Worm (Caenorhabditis elegans): ENCODE results near the gene natc-1.
A peak's percentile ranks its signal among the peaks of the same experiment; 100 is the strongest.
"Not testable (repeated sequence)": the region's sequence is repeated elsewhere in the genome, so short reads cannot be mapped to it uniquely, and the experiment has no call there.

The natc-1 gene

DNA sequence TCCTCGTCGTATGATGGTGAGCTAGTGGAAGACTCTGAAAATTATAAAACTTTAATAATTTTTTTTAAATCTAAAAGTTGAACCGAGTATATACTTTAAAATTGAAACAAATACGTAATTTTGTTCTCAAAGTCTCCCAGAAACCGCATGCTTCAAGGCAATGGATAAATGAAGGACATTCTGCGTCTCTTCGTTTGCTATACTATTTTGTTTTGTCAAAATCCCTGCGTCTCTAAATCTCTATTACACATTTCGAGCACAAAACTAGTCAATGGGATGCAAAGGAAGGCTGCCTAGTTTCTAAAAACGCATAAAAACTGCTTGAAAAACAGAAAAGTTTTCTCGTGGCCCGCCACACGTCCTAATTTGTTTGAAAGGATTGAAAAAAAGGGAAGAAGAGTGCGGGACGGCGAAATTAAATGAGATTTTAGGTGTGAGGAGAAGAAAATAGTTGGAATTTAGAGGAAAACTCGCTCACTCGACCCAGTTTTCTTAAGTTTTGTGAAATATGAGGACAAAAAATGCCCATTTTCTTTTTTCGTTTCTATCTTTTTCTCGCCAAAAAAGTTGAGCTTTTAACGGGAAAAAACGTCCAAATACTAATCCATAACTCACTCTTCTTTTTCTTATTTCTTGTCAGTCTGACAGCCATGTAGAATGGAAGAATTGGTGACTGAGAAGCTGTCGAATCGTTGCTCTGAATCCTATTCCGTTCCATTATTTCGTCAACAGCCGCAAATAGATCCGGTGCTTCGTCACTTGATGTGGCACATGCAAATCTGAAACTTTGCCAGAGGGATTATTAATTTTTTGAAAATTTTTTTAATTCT lies 33.4 kb upstream of the natc-1 start:
- TF ChIP-seq hmg-1.2 (GFP tag; IDR thresholded peaks at IDR 0.05) = peak; percentile 96
- no peak for TF ChIP-seq mel-28 (tag; optimal IDR thresholded peaks at IDR 0.05; ENCODE audit: borderline replicate concordance)

DNA sequence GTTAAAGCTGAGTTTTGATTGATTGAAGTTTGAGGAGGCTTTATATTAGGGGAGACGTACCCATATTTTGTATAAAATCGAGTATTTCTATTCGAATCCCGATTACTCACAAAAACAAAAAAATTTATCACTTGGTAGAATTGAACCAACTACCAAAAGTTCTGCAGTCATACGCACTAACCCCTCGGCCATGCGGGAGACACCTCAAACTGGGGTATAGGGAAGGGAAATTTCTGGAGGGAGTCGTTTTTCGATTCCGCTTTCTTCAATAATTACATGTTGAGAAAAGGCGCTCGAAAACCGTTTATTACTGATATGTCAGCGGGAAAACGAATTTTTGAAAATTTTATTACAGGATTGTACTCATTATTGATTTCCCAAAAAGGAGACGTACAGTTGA lies 30.9 kb upstream of the natc-1 start:
- TF ChIP-seq rpc-1 (optimal IDR thresholded peaks at IDR 0.05) (peak; percentile 20), rpc-1 (tag; optimal IDR thresholded peaks at IDR 0.05) (peak; percentile 51), B0261.1 (tag; optimal IDR thresholded peaks at IDR 0.05) (peak; percentile 52), tbp1 (GFP tag; optimal IDR thresholded peaks at IDR 0.05) (peak; percentile 83), nfyb-1 (GFP tag; IDR thresholded peaks at IDR 0.05) (peak; percentile 63; the same call in 1 of the 2 replicates), egl-44 (GFP tag; IDR thresholded peaks at IDR 0.05) (peak; percentile 35; the same call in 1 of the 2 replicates), pbrm-1 (GFP tag; IDR thresholded peaks at IDR 0.05) (0 out of 2 replicates have a peak, but pooled peaks have one; percentile 26), lin-26 (GFP tag; IDR thresholded peaks at IDR 0.05) (peak; percentile 71), madf-6 (GFP tag; IDR thresholded peaks at IDR 0.05) (peak; percentile 62), hmg-1.2 (GFP tag; IDR thresholded peaks at IDR 0.05) (peak; percentile 48), snpc-4 (tag; optimal IDR thresholded peaks at IDR 0.05) (peak in 1 of 4 experiments; percentile 21), hsf-1 (GFP tag; IDR thresholded peaks at IDR 0.05) (peak; percentile 47; the same call in 1 of the 2 replicates), Y56A3A.18 (GFP tag; IDR thresholded peaks at IDR 0.05) (0 out of 2 replicates have a peak, but pooled peaks have one; percentile 19), Y95B8A.8 (GFP tag; IDR thresholded peaks at IDR 0.05) (0 out of 2 replicates have a peak, but pooled peaks have one; percentile 12), dox-1 (GFP tag; IDR thresholded peaks at IDR 0.05) (peak; percentile 60)
- TF ChIP-seq snpc-4 (GFP tag; optimal IDR thresholded peaks at IDR 0.05) = not testable (repeated sequence)

DNA sequence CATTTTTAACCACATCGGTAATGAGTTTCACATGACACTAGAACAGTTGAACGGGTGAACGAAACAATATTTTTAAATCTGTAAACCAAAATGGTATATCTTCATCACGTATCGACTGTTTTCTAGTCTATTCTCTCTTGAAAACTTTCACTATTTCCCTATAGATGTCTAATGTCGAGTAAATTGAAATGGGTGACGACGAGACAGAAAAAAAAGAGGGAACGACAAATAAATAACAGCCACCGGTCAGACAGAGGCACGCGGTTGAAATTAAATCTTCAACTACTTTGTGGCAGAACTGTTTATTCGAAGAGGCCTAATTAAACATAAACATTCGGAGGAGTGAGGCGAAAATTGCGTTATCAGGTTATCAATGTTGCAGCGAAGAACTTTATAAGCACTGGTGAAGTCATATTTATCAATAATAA lies 27.7 kb upstream of the natc-1 start:
- peak; percentile 60 for TF ChIP-seq nhr-80 (tag; optimal IDR thresholded peaks at IDR 0.05)
- TF ChIP-seq F57C9.4 (tag; optimal IDR thresholded peaks at IDR 0.05) = no peak

ce11 chrV:8435292-8435691 lies 26.9 kb upstream of the natc-1 start:
- TF ChIP-seq lin-26 (GFP tag; IDR thresholded peaks at IDR 0.05) (0 out of 2 replicates have a peak, but pooled peaks have one; percentile 49), ztf-26 (tag; optimal IDR thresholded peaks at IDR 0.05) (no peak), zfh-2 (GFP tag; conservative IDR thresholded peaks at IDR 0.05) (0 out of 2 replicates have a peak, but pooled peaks have one; percentile 15), lin-54 (GFP tag; optimal IDR thresholded peaks at IDR 0.05) (no peak), hmg-20 (GFP tag; IDR thresholded peaks at IDR 0.05) (no peak), ekl-4 (GFP tag; IDR thresholded peaks at IDR 0.05) (no peak), nhr-27 (tag; optimal IDR thresholded peaks at IDR 0.05) (no peak), hlh-26 (GFP tag; conservative IDR thresholded peaks at IDR 0.05) (no peak), T26A5.8 (tag; optimal IDR thresholded peaks at IDR 0.05) (no peak), ccch-3 (GFP tag; optimal IDR thresholded peaks at IDR 0.05) (no peak), F55B11.4 (tag; optimal IDR thresholded peaks at IDR 0.05; ENCODE audit: borderline replicate concordance, insufficient read depth) (no peak), tbx-9 (tag; optimal IDR thresholded peaks at IDR 0.05; ENCODE audit: borderline replicate concordance) (no peak), ceh-91 (GFP tag; IDR thresholded peaks at IDR 0.05) (no peak), lsy-27 (tag; optimal IDR thresholded peaks at IDR 0.05; ENCODE audit: borderline replicate concordance, insufficient read depth) (no peak), nhr-179 (tag; optimal IDR thresholded peaks at IDR 0.05) (no peak), K12H6.12 (tag; optimal IDR thresholded peaks at IDR 0.05) (peak; percentile 26), B0261.1 (tag; optimal IDR thresholded peaks at IDR 0.05) (no peak), ztf-6 (GFP tag; IDR thresholded peaks at IDR 0.05) (no peak), athp-1 (tag; optimal IDR thresholded peaks at IDR 0.05) (no peak), nfya-1 (tag; optimal IDR thresholded peaks at IDR 0.05; ENCODE audit: borderline replicate concordance, insufficient read depth) (no peak), unc-62 (GFP tag; optimal IDR thresholded peaks at IDR 0.05) (no peak), cebp-2 (GFP tag; IDR thresholded peaks at IDR 0.05) (no peak), snpc-4 (GFP tag; optimal IDR thresholded peaks at IDR 0.05) (no peak), snpc-4 (tag; optimal IDR thresholded peaks at IDR 0.05) (no peak), die-1 (tag; optimal IDR thresholded peaks at IDR 0.05) (no peak), egl-18 (GFP tag; IDR thresholded peaks at IDR 0.05) (no peak)

Measured in whole organism, young adult.